Fruit fly (Drosophila melanogaster) whole organism, embryonic: ENCODE results near the gene Z600.

ENCODE experiments used
- Abd-B ChIP-seq: fragments of 200-800 bp; sonication (Bioruptor generic); optimal IDR thresholded peaks from 2 replicates; lab custom pipeline; 2018; ENCODE audit warnings: missing biosample characterization, mild to moderate bottlenecking, missing genetic modification characterization, moderate library complexity
- Atf6 ChIP-seq: fragments of 200-800 bp; sonication (Bioruptor generic); IDR thresholded peaks from 2 replicates; pipeline ENCODE4 v1.3.6; 2022; ENCODE audit warnings: missing biosample characterization, missing genetic modification characterization
- CG10209 ChIP-seq: fragments of 200-800 bp; sonication (Bioruptor generic); optimal IDR thresholded peaks from 3 replicates; lab custom pipeline; 2017; ENCODE audit warnings: missing biosample characterization, mild to moderate bottlenecking, missing genetic modification characterization, missing genetic modification reagents
- CG12769 ChIP-seq: fragments of 200-800 bp; sonication (Bioruptor generic); optimal IDR thresholded peaks from 2 replicates; lab custom pipeline; 2019; ENCODE audit warnings: missing biosample characterization, mild to moderate bottlenecking, missing genetic modification characterization, moderate library complexity
- CG13894 ChIP-seq: fragments of 200-800 bp; sonication (Bioruptor generic); optimal IDR thresholded peaks from 3 replicates; lab custom pipeline; 2018; ENCODE audit warnings: missing biosample characterization, mild to moderate bottlenecking, missing genetic modification characterization, moderate library complexity
- CG14667 ChIP-seq: fragments of 200-800 bp; sonication (Bioruptor generic); IDR thresholded peaks from 2 replicates; pipeline ENCODE4 v1.3.6; 2022; ENCODE audit warnings: missing biosample characterization, missing genetic modification characterization
- CG15601 ChIP-seq: fragments of 200-800 bp; sonication (Bioruptor generic); optimal IDR thresholded peaks from 3 replicates; lab custom pipeline; 2019; ENCODE audit warnings: missing biosample characterization, mild to moderate bottlenecking, missing genetic modification characterization, moderate library complexity
- CG1602 ChIP-seq: fragments of 200-800 bp; sonication (Bioruptor generic); optimal IDR thresholded peaks from 3 replicates; lab custom pipeline; 2016; ENCODE audit warnings: missing biosample characterization, missing genetic modification characterization
- CG1603 ChIP-seq: fragments of 200-800 bp; sonication (Bioruptor generic); optimal IDR thresholded peaks from 2 replicates; lab custom pipeline; 2019; ENCODE audit warnings: missing biosample characterization, mild to moderate bottlenecking, missing genetic modification characterization, moderate library complexity
- CG17359 ChIP-seq: fragments of 200-800 bp; sonication (Bioruptor generic); optimal IDR thresholded peaks from 3 replicates; lab custom pipeline; 2018; ENCODE audit warnings: missing biosample characterization, mild to moderate bottlenecking, missing genetic modification characterization, moderate library complexity
- CG17385 ChIP-seq: fragments of 200-800 bp; sonication (Bioruptor generic); optimal IDR thresholded peaks from 3 replicates; lab custom pipeline; 2018; ENCODE audit warnings: missing biosample characterization, mild to moderate bottlenecking, missing genetic modification characterization
- CG18262 ChIP-seq: fragments of 200-800 bp; optimal IDR thresholded peaks from 3 replicates; lab custom pipeline; 2019; ENCODE audit warnings: missing biosample characterization, mild to moderate bottlenecking, missing genetic modification characterization, moderate library complexity
- CG2120 ChIP-seq: fragments of 200-800 bp; sonication (Bioruptor generic); optimal IDR thresholded peaks from 3 replicates; lab custom pipeline; 2016; ENCODE audit warnings: missing biosample characterization, missing genetic modification characterization
- CG2678 ChIP-seq: fragments of 200-800 bp; sonication (Bioruptor generic); optimal IDR thresholded peaks from 3 replicates; lab custom pipeline; 2019; ENCODE audit warnings: missing biosample characterization, mild to moderate bottlenecking, missing genetic modification characterization, moderate library complexity
- CG32767 ChIP-seq: fragments of 200-800 bp; sonication (Bioruptor generic); IDR thresholded peaks from 2 replicates; pipeline ENCODE4 v1.3.6; 2022; ENCODE audit warnings: missing biosample characterization, missing genetic modification characterization
- CG33557 ChIP-seq: fragments of 200-800 bp; sonication (Bioruptor generic); optimal IDR thresholded peaks from 2 replicates; lab custom pipeline; 2019; ENCODE audit warnings: missing biosample characterization, mild to moderate bottlenecking, missing genetic modification characterization, moderate library complexity
- CG3407 ChIP-seq: fragments of 200-800 bp; sonication (Bioruptor generic); optimal IDR thresholded peaks from 2 replicates; lab custom pipeline; 2018; ENCODE audit warnings: missing biosample characterization, mild to moderate bottlenecking, missing genetic modification characterization
- CG8924 ChIP-seq: fragments of 200-800 bp; optimal IDR thresholded peaks from 3 replicates; lab custom pipeline; 2019; ENCODE audit warnings: missing biosample characterization, mild to moderate bottlenecking, missing genetic modification characterization, moderate library complexity
- D ChIP-seq, 2 experiments: fragments of 200-800 bp in 1 of 2; fragments of >200 bp in 1 of 2; sonication (Bioruptor generic) in 1 of 2; optimal IDR thresholded peaks; 2 replicates in 1 of 2; 3 replicates in 1 of 2; lab custom pipeline; 2017; ENCODE audit warnings: mild to moderate bottlenecking in 1 of 2, missing biosample characterization in 1 of 2, missing genetic modification characterization in 1 of 2, missing genetic modification reagents in 1 of 2
- D19A ChIP-seq: fragments of 200-800 bp; optimal IDR thresholded peaks from 3 replicates; lab custom pipeline; 2019; ENCODE audit warnings: missing biosample characterization, mild to moderate bottlenecking, missing genetic modification characterization, moderate library complexity
- Hsf ChIP-seq: fragments of 200-800 bp; sonication (Bioruptor generic); optimal IDR thresholded peaks from 3 replicates; lab custom pipeline; 2016; ENCODE audit warnings: missing biosample characterization, missing genetic modification characterization
- Kr ChIP-seq: fragments of 200-800 bp; sonication (Bioruptor generic); optimal IDR thresholded peaks from 2 replicates; lab custom pipeline; 2017; ENCODE audit warnings: missing biosample characterization, mild to moderate bottlenecking, missing genetic modification characterization
- MTF-1 ChIP-seq: fragments of 200-800 bp; sonication (Bioruptor generic); optimal IDR thresholded peaks from 2 replicates; lab custom pipeline; 2018; ENCODE audit warnings: missing biosample characterization, mild to moderate bottlenecking, missing genetic modification characterization, borderline replicate concordance
- Med ChIP-seq: fragments of 200-800 bp; sonication (Bioruptor generic); peaks from one replicate; lab custom pipeline; 2016; ENCODE audit warnings: missing biosample characterization, missing genetic modification characterization, mild to moderate bottlenecking, inconsistent platforms, moderate library complexity
- Sry-β ChIP-seq: fragments of 200-800 bp; sonication (Bioruptor generic); optimal IDR thresholded peaks from 2 replicates; lab custom pipeline; 2018; ENCODE audit warnings: missing biosample characterization, mild to moderate bottlenecking, missing genetic modification characterization, moderate library complexity
- Stat92E ChIP-seq, 3 experiments: fragments of >200 bp in 2 of 3; fragments of 200-800 bp in 1 of 3; sonication (Bioruptor generic) in 1 of 3; optimal IDR thresholded peaks; 2 replicates each; lab custom pipeline; 2017 to 2019; ENCODE audit warnings: missing biosample characterization in 3 of 3, missing genetic modification characterization in 3 of 3, mild to moderate bottlenecking in 1 of 3, moderate library complexity in 1 of 3
- Trl ChIP-seq, 3 experiments: fragments of >200 bp in 2 of 3; fragments of 200-800 bp in 1 of 3; sonication (Bioruptor generic) in 1 of 3; optimal IDR thresholded peaks; 2 replicates in 1 of 3; 3 replicates in 2 of 3; lab custom pipeline; 2016 to 2017; ENCODE audit warnings: missing biosample characterization in 1 of 3, missing genetic modification characterization in 1 of 3
- cg ChIP-seq: fragments of 200-800 bp; sonication (Bioruptor generic); optimal IDR thresholded peaks from 3 replicates; lab custom pipeline; 2019; ENCODE audit warnings: missing biosample characterization, mild to moderate bottlenecking, missing genetic modification characterization, moderate library complexity
- chif ChIP-seq, 2 experiments: fragments of 200-800 bp; sonication (Bioruptor generic); optimal IDR thresholded peaks; 3 replicates each; lab custom pipeline; 2016; ENCODE audit warnings: missing biosample characterization in 2 of 2, missing genetic modification characterization in 2 of 2
- chm ChIP-seq: fragments of 200-800 bp; sonication (Bioruptor generic); IDR thresholded peaks from 2 replicates; pipeline ENCODE4 v1.3.6; 2022; ENCODE audit warnings: missing biosample characterization, missing genetic modification characterization
- ci ChIP-seq: fragments of 200-800 bp; sonication (Bioruptor generic); IDR thresholded peaks from 3 replicates; pipeline ENCODE4 v1.3.6; 2022; ENCODE audit warnings: missing biosample characterization, missing genetic modification characterization
- corto ChIP-seq: fragments of 200-800 bp; sonication (Bioruptor generic); optimal IDR thresholded peaks from 2 replicates; lab custom pipeline; 2016; ENCODE audit warnings: missing biosample characterization, mild to moderate bottlenecking, missing genetic modification characterization, moderate library complexity
- crp ChIP-seq, 2 experiments: fragments of 200-800 bp; sonication (Bioruptor generic); optimal IDR thresholded peaks; 2 replicates in 1 of 2; 3 replicates in 1 of 2; lab custom pipeline; 2017; ENCODE audit warnings: missing biosample characterization in 2 of 2, missing genetic modification characterization in 2 of 2, mild to moderate bottlenecking in 1 of 2, moderate library complexity in 1 of 2
- danr ChIP-seq: fragments of 200-800 bp; sonication (Bioruptor generic); IDR thresholded peaks from 2 replicates; pipeline ENCODE4 v1.3.6; 2022; ENCODE audit warnings: missing biosample characterization, missing genetic modification characterization
- fd102C ChIP-seq: fragments of 200-800 bp; sonication (Bioruptor generic); optimal IDR thresholded peaks from 2 replicates; lab custom pipeline; 2018; ENCODE audit warnings: missing biosample characterization, mild to moderate bottlenecking, missing genetic modification characterization, moderate library complexity
- jumu ChIP-seq: fragments of 200-800 bp; sonication (Bioruptor generic); optimal IDR thresholded peaks from 3 replicates; lab custom pipeline; 2016; ENCODE audit warnings: missing biosample characterization, missing genetic modification characterization
- kni ChIP-seq: fragments of 200-800 bp; sonication (Bioruptor generic); optimal IDR thresholded peaks from 3 replicates; lab custom pipeline; 2017; ENCODE audit warnings: mild to moderate bottlenecking, missing biosample characterization, missing genetic modification reagents, missing genetic modification characterization
- lab ChIP-seq: fragments of 200-800 bp; sonication (Bioruptor generic); optimal IDR thresholded peaks from 3 replicates; lab custom pipeline; 2017; ENCODE audit warnings: missing biosample characterization, missing genetic modification characterization, mild to moderate bottlenecking, moderate library complexity, missing genetic modification reagents
- oc ChIP-seq: fragments of 200-800 bp; sonication (Bioruptor generic); optimal IDR thresholded peaks from 2 replicates; lab custom pipeline; 2018; ENCODE audit warnings: missing biosample characterization, mild to moderate bottlenecking, missing genetic modification characterization, moderate library complexity
- sens ChIP-seq: fragments of 200-800 bp; sonication (Bioruptor generic); peaks from one replicate; lab custom pipeline; 2016; ENCODE audit warnings: missing biosample characterization, missing genetic modification characterization
- sim ChIP-seq: fragments of 200-800 bp; sonication (Bioruptor generic); IDR thresholded peaks from 2 replicates; pipeline ENCODE4 v1.3.6; 2022; ENCODE audit warnings: missing biosample characterization, missing genetic modification characterization
- sisA ChIP-seq: fragments of 200-800 bp; sonication (Bioruptor generic); IDR thresholded peaks from 2 replicates; pipeline ENCODE4 v1.3.6; 2022; ENCODE audit warnings: missing biosample characterization, missing genetic modification characterization
- tio ChIP-seq: fragments of 200-800 bp; sonication (Bioruptor generic); optimal IDR thresholded peaks from 2 replicates; lab custom pipeline; 2017; ENCODE audit warnings: missing biosample characterization, missing genetic modification characterization, inconsistent platforms
- wek ChIP-seq: fragments of 200-800 bp; sonication (Bioruptor generic); optimal IDR thresholded peaks from 3 replicates; lab custom pipeline; 2018; ENCODE audit warnings: missing biosample characterization, mild to moderate bottlenecking, missing genetic modification characterization, moderate library complexity

Z600 gene

DNA sequence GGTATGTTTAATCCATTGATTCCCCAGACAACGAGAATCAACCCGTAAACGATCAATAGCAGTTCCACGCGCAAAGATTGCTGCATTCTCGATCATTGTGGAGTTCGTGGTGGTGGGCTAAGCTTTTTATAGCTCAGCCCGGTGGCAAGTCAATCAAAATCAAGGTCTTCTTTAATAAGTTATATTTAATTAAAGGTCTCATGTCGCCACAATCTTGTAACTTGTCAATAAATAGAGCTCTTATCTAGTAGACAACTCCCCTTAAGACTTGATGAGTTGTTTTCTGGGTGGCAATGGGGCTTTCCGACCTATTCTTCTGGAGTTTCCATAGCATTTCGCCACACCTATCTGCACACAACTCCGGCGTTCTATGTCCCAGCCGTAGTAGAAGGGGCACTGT lies 19.2 kb downstream of the Z600 start, which contains the start of gene CG42728:
CG42728 (minus strand) TSS at position 101 of the 400 bp plus-strand sequence.
- TF ChIP-seq jumu (GFP tag; lab: Kevin White, UChicago) = no peak
- TF ChIP-seq CG17385 (GFP tag; lab: Kevin White, UChicago) = no peak
- TF ChIP-seq sim (GFP tag; lab: Robert Waterston, UW) = no peak
- TF ChIP-seq Hsf = no peak
- no peak for TF ChIP-seq CG1603
- TF ChIP-seq corto (GFP tag; lab: Kevin White, UChicago) = no peak
- no peak for TF ChIP-seq Stat92E (GFP tag; optimal IDR thresholded peaks at IDR 0.05; lab: Kevin White, UChicago)
- TF ChIP-seq Trl (optimal IDR thresholded peaks at IDR 0.05; lab: Kevin White, UChicago) = no peak
- no peak for TF ChIP-seq Trl (GFP tag; optimal IDR thresholded peaks at IDR 0.05; lab: Kevin White, UChicago)
- TF ChIP-seq danr (GFP tag; lab: Robert Waterston, UW) = no peak
- TF ChIP-seq Abd-B = no peak
- no peak for TF ChIP-seq CG18262
- no peak for TF ChIP-seq tio (GFP tag; lab: Kevin White, UChicago)
- TF ChIP-seq sisA = no peak
- TF ChIP-seq fd102C (GFP tag; lab: Kevin White, UChicago) = no peak
- no peak for TF ChIP-seq crp (GFP tag; optimal IDR thresholded peaks at IDR 0.05; lab: Kevin White, UChicago)
- no peak for TF ChIP-seq CG1602
- no peak for TF ChIP-seq CG13894

DNA sequence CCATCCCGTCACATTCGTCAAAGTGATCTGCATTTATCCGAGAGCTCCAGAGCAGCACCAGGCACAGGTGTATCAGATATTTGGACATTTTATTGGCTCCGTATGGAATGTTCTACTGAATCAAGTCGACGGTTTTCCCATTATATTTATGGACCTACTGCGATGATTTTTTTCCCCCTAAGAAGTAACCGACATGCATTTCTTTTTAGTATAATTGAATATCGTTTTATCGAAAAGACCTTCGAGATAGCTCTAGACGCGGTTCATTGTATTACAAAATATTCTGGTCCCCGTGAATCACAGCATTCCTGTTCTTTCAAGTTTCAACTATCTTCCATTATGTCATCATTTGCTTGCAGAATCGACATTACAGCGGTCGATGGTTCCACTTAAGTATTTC lies 20.3 kb downstream of the Z600 start, which contains the start of gene obst-H:
obst-H (minus strand) TSS at position 101 of the 400 bp plus-strand sequence.
- TF ChIP-seq sens (peak; percentile 7), chif (GFP tag; optimal IDR thresholded peaks at IDR 0.05; lab: Kevin White, UChicago) (no peak), CG32767 (no peak)

DNA sequence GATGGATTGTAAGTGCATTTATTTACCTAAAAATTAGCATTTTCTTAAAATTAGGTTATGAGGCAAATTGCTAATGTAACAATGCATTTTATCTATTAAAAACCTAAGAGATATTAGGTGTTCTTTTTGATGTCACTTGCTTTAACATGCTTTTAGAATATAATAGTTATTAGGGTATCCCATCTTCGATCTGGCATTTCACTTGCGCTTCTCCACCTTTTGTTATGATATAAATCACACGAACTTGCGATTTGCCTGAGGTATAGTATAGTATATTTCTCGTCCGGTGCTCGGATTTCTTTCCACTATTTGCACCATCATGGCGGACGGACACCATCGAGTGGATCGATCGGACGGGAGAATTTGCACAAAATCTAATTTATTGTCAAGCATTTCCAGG lies 21.2 kb downstream of the Z600 start:
- TF ChIP-seq Med (GFP tag; lab: Kevin White, UChicago) (peak; percentile 66), oc (no peak), Atf6 (no peak), D19A (tag; lab: Kevin White, UChicago) (peak; percentile 58), CG33557 (GFP tag; lab: Kevin White, UChicago) (no peak), Abd-B (no peak)
- TF ChIP-seq, all 482 proteins: peak for 2

DNA sequence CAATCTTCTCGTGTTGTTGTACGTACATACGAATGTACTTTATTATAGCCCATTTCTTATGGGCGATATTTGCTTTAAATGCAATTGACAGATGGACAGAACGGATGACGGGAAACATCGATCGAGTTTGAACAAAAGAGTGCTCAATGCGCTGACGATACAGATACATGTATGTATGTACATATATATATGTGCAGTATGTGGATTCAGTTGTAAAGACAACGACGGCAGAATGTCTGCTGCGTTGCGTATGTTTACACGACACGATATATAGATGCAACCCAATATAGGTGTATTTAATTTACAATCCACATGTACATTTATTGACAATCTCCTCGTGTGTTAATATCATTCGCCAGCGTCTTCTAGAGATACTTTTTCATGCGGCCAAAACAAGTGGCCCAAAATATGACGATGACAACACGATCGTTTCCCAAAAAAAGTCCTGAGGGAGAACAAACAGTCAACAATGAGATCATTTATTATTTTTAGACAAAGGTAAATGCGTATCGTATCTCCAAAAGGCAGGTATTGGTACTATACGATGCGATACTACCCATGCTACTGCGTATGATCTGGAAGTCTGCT lies 21.9 kb downstream of the Z600 start:
- peak; percentile 43; the same call in 1 of the 3 replicates for TF ChIP-seq ci (GFP tag; lab: Robert Waterston, UW)
- peak; percentile 36 for TF ChIP-seq Med (GFP tag; lab: Kevin White, UChicago)
- TF ChIP-seq chm = peak; percentile 66
- TF ChIP-seq kni (GFP tag; lab: Kevin White, UChicago) = peak; percentile 76
- TF ChIP-seq CG15601 (tag; lab: Kevin White, UChicago) = peak; percentile 45
- peak; percentile 3 for TF ChIP-seq Sry-β (GFP tag; lab: Kevin White, UChicago)
- peak; percentile 37 for TF ChIP-seq CG2678 (tag; lab: Kevin White, UChicago)
- peak; percentile 23 for TF ChIP-seq CG3407 (GFP tag; lab: Kevin White, UChicago)
- TF ChIP-seq lab (GFP tag; lab: Kevin White, UChicago) = peak; percentile 24
- TF ChIP-seq CG10209 = peak; percentile 2
- TF ChIP-seq wek (GFP tag; lab: Kevin White, UChicago) = peak; percentile 43
- TF ChIP-seq CG8924 = peak; percentile 3
- peak; percentile 19 for TF ChIP-seq cg
- no peak for TF ChIP-seq D (optimal IDR thresholded peaks at IDR 0.05; lab: Kevin White, UChicago)
- TF ChIP-seq D (GFP tag; optimal IDR thresholded peaks at IDR 0.05; lab: Kevin White, UChicago) = peak; percentile 17
- no peak for TF ChIP-seq CG2120
- no peak for TF ChIP-seq Stat92E (GFP tag; optimal IDR thresholded peaks at IDR 0.05; lab: Kevin White, UChicago)
- peak; percentile 32 for TF ChIP-seq MTF-1
- TF ChIP-seq CG14667 = no peak
- TF ChIP-seq Kr = no peak
- TF ChIP-seq CG17359 (tag; lab: Kevin White, UChicago) = peak; percentile 31
- TF ChIP-seq CG12769 (tag; lab: Kevin White, UChicago) = peak; percentile 66
